Fruit fly (Drosophila melanogaster): ENCODE results near the gene Pus10.

Pus10 gene

DNA sequence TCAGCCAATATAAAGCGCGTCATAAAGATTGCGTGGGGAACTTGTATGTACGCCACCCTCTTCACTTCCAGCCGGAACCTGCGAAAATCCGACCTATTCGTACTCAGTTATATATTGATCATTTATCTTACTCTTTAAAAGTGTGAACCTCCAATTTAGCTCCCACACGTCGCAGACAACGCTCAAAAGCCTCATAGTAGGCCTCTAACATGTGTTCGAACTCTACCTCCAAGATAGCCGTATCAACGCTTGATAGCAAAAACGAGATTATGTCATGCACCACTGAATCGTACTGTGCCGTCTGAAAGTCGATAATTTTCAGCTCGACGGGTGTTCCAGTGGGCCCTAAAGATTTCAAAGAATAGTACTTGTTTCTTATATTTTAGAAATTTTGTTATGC, 15.5 kb downstream of the Pus10 start (continued):
- peak; percentile 19 for TF ChIP-seq Meics (GFP tag; optimal IDR thresholded peaks at IDR 0.05)
- TF ChIP-seq Hmx (GFP tag; optimal IDR thresholded peaks at IDR 0.05), result no peak
- no peak for TF ChIP-seq chif (GFP tag; optimal IDR thresholded peaks at IDR 0.05)
- no peak for TF ChIP-seq Blimp-1 (GFP tag; optimal IDR thresholded peaks at IDR 0.05)
- TF ChIP-seq exex (tag; optimal IDR thresholded peaks at IDR 0.05), result peak; percentile 72
- no peak for TF ChIP-seq CG9932 (GFP tag; IDR thresholded peaks at IDR 0.05)

DNA sequence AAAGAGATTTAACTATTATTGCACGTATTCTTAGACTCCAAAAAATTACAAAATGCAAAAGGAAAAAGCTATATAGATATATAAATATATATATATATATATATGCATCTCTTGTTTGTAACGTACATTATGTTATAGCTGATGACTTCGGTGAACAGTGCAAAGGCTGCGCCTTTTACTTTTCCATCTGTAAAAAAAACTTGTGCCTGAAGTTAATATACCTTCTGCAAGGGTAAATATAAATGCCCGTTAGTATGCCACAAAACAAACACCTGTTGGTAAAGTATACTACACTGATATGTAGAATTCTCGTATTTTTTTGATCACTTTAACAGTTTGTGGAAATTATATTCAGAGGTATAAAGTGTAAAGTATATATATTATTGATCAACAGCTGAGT, 17.0 kb downstream of the Pus10 start:
- TF ChIP-seq maf-S (GFP tag; optimal IDR thresholded peaks at IDR 0.05) (no peak), E2f2 (GFP tag; IDR thresholded peaks at IDR 0.05) (no peak), Ravus (GFP tag; IDR thresholded peaks at IDR 0.05) (no peak), CG4820 (GFP tag; optimal IDR thresholded peaks at IDR 0.05) (no peak), aop (GFP tag; IDR thresholded peaks at IDR 0.05) (no peak), Max (GFP tag; optimal IDR thresholded peaks at IDR 0.05) (no peak), gsb-n (tag; optimal IDR thresholded peaks at IDR 0.05) (no peak), slou (GFP tag; optimal IDR thresholded peaks at IDR 0.05) (no peak), Nf-YC (tag; optimal IDR thresholded peaks at IDR 0.05) (no peak), tio (GFP tag; optimal IDR thresholded peaks at IDR 0.05) (no peak), CG18619 (GFP tag; optimal IDR thresholded peaks at IDR 0.05) (no peak), HHEX (GFP tag; optimal IDR thresholded peaks at IDR 0.05) (peak; percentile 28), CG9932 (GFP tag; IDR thresholded peaks at IDR 0.05) (peak; percentile 26; the same call in 1 of the 2 replicates), CG5953 (GFP tag; IDR thresholded peaks at IDR 0.05) (no peak), eve (GFP tag; optimal IDR thresholded peaks at IDR 0.05) (no peak), Xrp1 (GFP tag; IDR thresholded peaks at IDR 0.05) (0 out of 2 replicates have a peak, but pooled peaks have one; percentile 16), D19A (tag; optimal IDR thresholded peaks at IDR 0.05) (peak; percentile 63), CG6791 (GFP tag; IDR thresholded peaks at IDR 0.05; ENCODE audit: partially characterized antibody) (no peak), Antp (GFP tag; optimal IDR thresholded peaks at IDR 0.05) (no peak), CG17359 (tag; optimal IDR thresholded peaks at IDR 0.05) (peak; percentile 17), kni (GFP tag; optimal IDR thresholded peaks at IDR 0.05) (no peak), Sox102F (GFP tag; optimal IDR thresholded peaks at IDR 0.05) (no peak), Eip74EF (GFP tag; optimal IDR thresholded peaks at IDR 0.05) (no peak), sob (GFP tag; IDR thresholded peaks at IDR 0.05) (no peak), dysf (GFP tag; IDR thresholded peaks at IDR 0.05) (no peak), BtbVII (GFP tag; optimal IDR thresholded peaks at IDR 0.05) (peak; percentile 1), CG33213 (GFP tag; optimal IDR thresholded peaks at IDR 0.05) (no peak), CG8388 (GFP tag; optimal IDR thresholded peaks at IDR 0.05) (no peak), Meics (GFP tag; optimal IDR thresholded peaks at IDR 0.05) (no peak), ERR (GFP tag; optimal IDR thresholded peaks at IDR 0.05) (no peak), C15 (GFP tag; IDR thresholded peaks at IDR 0.05) (no peak), ham (GFP tag; IDR thresholded peaks at IDR 0.05) (no peak), CG13894 (tag; optimal IDR thresholded peaks at IDR 0.05) (peak; percentile 43), CG10654 (GFP tag; optimal IDR thresholded peaks at IDR 0.05) (no peak), Hand (GFP tag; optimal IDR thresholded peaks at IDR 0.05) (no peak), CTCF (GFP tag; optimal IDR thresholded peaks at IDR 0.05) (peak; percentile 60), CG4707 (GFP tag; optimal IDR thresholded peaks at IDR 0.05) (no peak), kay (GFP tag; optimal IDR thresholded peaks at IDR 0.05) (no peak), CG6175 (GFP tag; IDR thresholded peaks at IDR 0.05) (no peak), row (GFP tag; IDR thresholded peaks at IDR 0.05) (0 out of 3 replicates have a peak, but pooled peaks have one; percentile 6), btn (GFP tag; optimal IDR thresholded peaks at IDR 0.05) (no peak), sens (GFP tag) (no peak), CG9727 (GFP tag; optimal IDR thresholded peaks at IDR 0.05) (no peak), Nf-YB (GFP tag; optimal IDR thresholded peaks at IDR 0.05) (no peak), CG17612 (GFP tag; IDR thresholded peaks at IDR 0.05) (peak; percentile 54; the same call in 1 of the 2 replicates), Ssrp (tag; optimal IDR thresholded peaks at IDR 0.05) (no peak)

Data from whole organism, embryonic.